Fruit fly (Drosophila melanogaster) whole organism, prepupa: ENCODE measurements around the gene gl.
A peak's percentile ranks its signal among the peaks of the same experiment; 100 is the strongest.

Experiments
- Blimp-1 ChIP-seq: fragments of 200-800 bp; sonication (Bioruptor generic); optimal IDR thresholded peaks from 3 replicates; lab custom pipeline; 2017; ENCODE audit warnings: missing biosample characterization, missing genetic modification characterization, mild to moderate bottlenecking, moderate library complexity, missing genetic modification reagents
- CG10669 ChIP-seq: fragments of 200-800 bp; sonication (Bioruptor generic); optimal IDR thresholded peaks from 3 replicates; lab custom pipeline; 2018; ENCODE audit warnings: missing biosample characterization, mild to moderate bottlenecking, missing genetic modification characterization, moderate library complexity
- CG11294 ChIP-seq: fragments of 200-800 bp; sonication (Bioruptor generic); IDR thresholded peaks from 2 replicates; pipeline ENCODE4 v1.3.6; 2022; ENCODE audit warnings: missing biosample characterization, missing genetic modification characterization
- CG15336 ChIP-seq: fragments of 200-800 bp; sonication (Bioruptor generic); IDR thresholded peaks from 2 replicates; pipeline ENCODE4 v1.3.6; 2022; ENCODE audit warnings: missing biosample characterization, missing genetic modification characterization
- CG1621 ChIP-seq: fragments of 200-800 bp; sonication (Bioruptor generic); optimal IDR thresholded peaks from 3 replicates; lab custom pipeline; 2018; ENCODE audit warnings: missing biosample characterization, mild to moderate bottlenecking, missing genetic modification characterization
- CG16779 ChIP-seq: fragments of 200-800 bp; sonication (Bioruptor generic); optimal IDR thresholded peaks from 3 replicates; lab custom pipeline; 2017; ENCODE audit warnings: missing biosample characterization, mild to moderate bottlenecking, missing genetic modification characterization
- CG31627 ChIP-seq: fragments of 200-800 bp; sonication (Bioruptor generic); optimal IDR thresholded peaks from 3 replicates; lab custom pipeline; 2016; ENCODE audit warnings: missing biosample characterization, missing genetic modification characterization
- CG32006 ChIP-seq: fragments of 200-800 bp; sonication (Bioruptor generic); optimal IDR thresholded peaks from 3 replicates; lab custom pipeline; 2017; ENCODE audit warnings: missing biosample characterization, mild to moderate bottlenecking, missing genetic modification characterization
- CG34406 ChIP-seq: fragments of 200-800 bp; sonication (Bioruptor generic); optimal IDR thresholded peaks from 3 replicates; lab custom pipeline; 2016; ENCODE audit warnings: missing biosample characterization, missing genetic modification characterization
- CG3919 ChIP-seq: fragments of 200-800 bp; sonication (Bioruptor generic); optimal IDR thresholded peaks from 3 replicates; lab custom pipeline; 2016; ENCODE audit warnings: missing biosample characterization, missing genetic modification characterization
- CG6163 ChIP-seq: fragments of 200-800 bp; sonication (Bioruptor generic); IDR thresholded peaks from 3 replicates; pipeline ENCODE4 v1.3.6; 2022; ENCODE audit warnings: missing biosample characterization, missing genetic modification characterization
- CG6276 ChIP-seq: fragments of 200-800 bp; sonication (Bioruptor generic); optimal IDR thresholded peaks from 2 replicates; lab custom pipeline; 2017; ENCODE audit warnings: missing biosample characterization, mild to moderate bottlenecking, missing genetic modification characterization
- CG6792 ChIP-seq: fragments of 200-800 bp; sonication (Bioruptor generic); optimal IDR thresholded peaks from 3 replicates; lab custom pipeline; 2016; ENCODE audit warnings: missing biosample characterization, missing genetic modification characterization
- CG6808 ChIP-seq: fragments of 200-800 bp; sonication (Bioruptor generic); optimal IDR thresholded peaks from 3 replicates; lab custom pipeline; 2017; ENCODE audit warnings: missing biosample characterization, missing genetic modification characterization, mild to moderate bottlenecking, moderate library complexity, missing genetic modification reagents
- CG7368 ChIP-seq: fragments of 200-800 bp; sonication (Bioruptor generic); optimal IDR thresholded peaks from 3 replicates; lab custom pipeline; 2016; ENCODE audit warnings: missing biosample characterization, missing genetic modification characterization
- Eip75B ChIP-seq: fragments of 200-800 bp; sonication (Bioruptor generic); optimal IDR thresholded peaks from 3 replicates; lab custom pipeline; 2016; ENCODE audit warnings: missing biosample characterization, missing genetic modification characterization
- Eip78C ChIP-seq: fragments of 200-800 bp; sonication (Bioruptor generic); peaks from one replicate; lab custom pipeline; 2016; ENCODE audit warnings: missing biosample characterization, missing genetic modification characterization
- Ets21C ChIP-seq: fragments of 200-800 bp; sonication (Bioruptor generic); optimal IDR thresholded peaks from 3 replicates; lab custom pipeline; 2016; ENCODE audit warnings: missing biosample characterization, missing genetic modification characterization
- Hr38 ChIP-seq: sonication (Bioruptor generic); optimal IDR thresholded peaks from 2 replicates; lab custom pipeline; 2016; ENCODE audit warnings: missing biosample characterization, missing genetic modification characterization
- Hr39 ChIP-seq: fragments of 200-800 bp; sonication (Bioruptor generic); optimal IDR thresholded peaks from 2 replicates; lab custom pipeline; 2016; ENCODE audit warnings: missing biosample characterization, missing genetic modification characterization
- Hr4 ChIP-seq: fragments of 200-800 bp; sonication (Bioruptor generic); optimal IDR thresholded peaks from 3 replicates; lab custom pipeline; 2016; ENCODE audit warnings: missing biosample characterization, missing genetic modification characterization
- Lpt ChIP-seq: fragments of 200-800 bp; sonication (Bioruptor generic); optimal IDR thresholded peaks from 3 replicates; lab custom pipeline; 2016; ENCODE audit warnings: missing biosample characterization, missing genetic modification characterization
- OdsH ChIP-seq: fragments of 200-800 bp; sonication (Bioruptor generic); optimal IDR thresholded peaks from 3 replicates; lab custom pipeline; 2016; ENCODE audit warnings: missing biosample characterization, missing genetic modification characterization
- Smox ChIP-seq: fragments of 200-800 bp; sonication (Bioruptor generic); optimal IDR thresholded peaks from 3 replicates; lab custom pipeline; 2016; ENCODE audit warnings: missing biosample characterization, missing genetic modification characterization
- Sox14 ChIP-seq: fragments of 200-800 bp; sonication (Bioruptor generic); optimal IDR thresholded peaks from 3 replicates; lab custom pipeline; 2016; ENCODE audit warnings: missing biosample characterization, missing genetic modification characterization
- Sox15 ChIP-seq: fragments of 200-800 bp; sonication (Bioruptor generic); optimal IDR thresholded peaks from 3 replicates; lab custom pipeline; 2016; ENCODE audit warnings: missing biosample characterization, missing genetic modification characterization
- cyc ChIP-seq: fragments of 200-800 bp; sonication (Bioruptor generic); optimal IDR thresholded peaks from 3 replicates; lab custom pipeline; 2016; ENCODE audit warnings: missing biosample characterization, missing genetic modification characterization
- dac ChIP-seq: fragments of 200-800 bp; sonication (Bioruptor generic); optimal IDR thresholded peaks from 2 replicates; lab custom pipeline; 2017; ENCODE audit warnings: missing biosample characterization, mild to moderate bottlenecking, missing genetic modification characterization
- dsx ChIP-seq: fragments of 200-800 bp; optimal IDR thresholded peaks from 3 replicates; lab custom pipeline; 2019; ENCODE audit warnings: missing biosample characterization, mild to moderate bottlenecking, missing genetic modification characterization, moderate library complexity; ENCODE audit not compliant: poor library complexity, severe bottlenecking
- esn ChIP-seq: fragments of 200-800 bp; sonication (Bioruptor generic); optimal IDR thresholded peaks from 2 replicates; lab custom pipeline; 2016; ENCODE audit warnings: missing biosample characterization, mild to moderate bottlenecking, missing genetic modification characterization, moderate library complexity
- fd85E ChIP-seq: fragments of 200-800 bp; sonication (Bioruptor generic); optimal IDR thresholded peaks from 3 replicates; lab custom pipeline; 2016; ENCODE audit warnings: missing biosample characterization, missing genetic modification characterization
- fkh ChIP-seq: fragments of 200-800 bp; sonication (Bioruptor generic); optimal IDR thresholded peaks from 3 replicates; lab custom pipeline; 2017; ENCODE audit warnings: missing biosample characterization, mild to moderate bottlenecking, missing genetic modification characterization, moderate library complexity
- lz ChIP-seq: fragments of 200-800 bp; sonication (Bioruptor generic); optimal IDR thresholded peaks from 3 replicates; lab custom pipeline; 2016; ENCODE audit warnings: missing biosample characterization, missing genetic modification characterization
- net ChIP-seq: fragments of 200-800 bp; sonication (Bioruptor generic); optimal IDR thresholded peaks from 3 replicates; lab custom pipeline; 2016; ENCODE audit warnings: missing biosample characterization, missing genetic modification characterization
- pdm3 ChIP-seq: fragments of 200-800 bp; sonication (Bioruptor generic); optimal IDR thresholded peaks from 3 replicates; lab custom pipeline; 2016; ENCODE audit warnings: missing biosample characterization, missing genetic modification characterization
- salr ChIP-seq, 2 experiments: fragments of 200-800 bp; sonication (Bioruptor generic); optimal IDR thresholded peaks; 3 replicates each; lab custom pipeline; 2016 to 2018; ENCODE audit warnings: missing biosample characterization in 2 of 2, missing genetic modification characterization in 2 of 2, mild to moderate bottlenecking in 1 of 2
- spab ChIP-seq: fragments of 200-800 bp; sonication (Bioruptor generic); optimal IDR thresholded peaks from 2 replicates; lab custom pipeline; 2017; ENCODE audit warnings: missing biosample characterization, mild to moderate bottlenecking, missing genetic modification characterization, missing genetic modification reagents
- ss ChIP-seq, 2 experiments: fragments of 200-800 bp; sonication (Bioruptor generic); optimal IDR thresholded peaks; 2 replicates in 1 of 2; 3 replicates in 1 of 2; lab custom pipeline; 2017 to 2018; ENCODE audit warnings: mild to moderate bottlenecking in 2 of 2, missing biosample characterization in 2 of 2, missing genetic modification characterization in 2 of 2, moderate library complexity in 1 of 2
- vri ChIP-seq: fragments of 200-800 bp; sonication (Bioruptor generic); optimal IDR thresholded peaks from 3 replicates; lab custom pipeline; 2016; ENCODE audit warnings: missing biosample characterization, mild to moderate bottlenecking, missing genetic modification characterization

gl gene

dm6 chr3R:18372688-18373304 lies at the start of gene gl:
Gene gl, minus strand, starts transcription at chr3R:18372738.
- TF ChIP-seq dsx (GFP tag; lab: Kevin White, UChicago) (no peak), pdm3 (GFP tag; lab: Kevin White, UChicago) (no peak), CG11294 (GFP tag; lab: Robert Waterston, UW) (no peak), Hr4 (GFP tag; lab: Kevin White, UChicago) (no peak), net (GFP tag; lab: Kevin White, UChicago) (no peak), CG3919 (GFP tag; lab: Kevin White, UChicago) (no peak), lz (GFP tag; lab: Kevin White, UChicago) (no peak), CG34406 (GFP tag; lab: Kevin White, UChicago) (no peak), Lpt (GFP tag; lab: Kevin White, UChicago) (no peak)

DNA sequence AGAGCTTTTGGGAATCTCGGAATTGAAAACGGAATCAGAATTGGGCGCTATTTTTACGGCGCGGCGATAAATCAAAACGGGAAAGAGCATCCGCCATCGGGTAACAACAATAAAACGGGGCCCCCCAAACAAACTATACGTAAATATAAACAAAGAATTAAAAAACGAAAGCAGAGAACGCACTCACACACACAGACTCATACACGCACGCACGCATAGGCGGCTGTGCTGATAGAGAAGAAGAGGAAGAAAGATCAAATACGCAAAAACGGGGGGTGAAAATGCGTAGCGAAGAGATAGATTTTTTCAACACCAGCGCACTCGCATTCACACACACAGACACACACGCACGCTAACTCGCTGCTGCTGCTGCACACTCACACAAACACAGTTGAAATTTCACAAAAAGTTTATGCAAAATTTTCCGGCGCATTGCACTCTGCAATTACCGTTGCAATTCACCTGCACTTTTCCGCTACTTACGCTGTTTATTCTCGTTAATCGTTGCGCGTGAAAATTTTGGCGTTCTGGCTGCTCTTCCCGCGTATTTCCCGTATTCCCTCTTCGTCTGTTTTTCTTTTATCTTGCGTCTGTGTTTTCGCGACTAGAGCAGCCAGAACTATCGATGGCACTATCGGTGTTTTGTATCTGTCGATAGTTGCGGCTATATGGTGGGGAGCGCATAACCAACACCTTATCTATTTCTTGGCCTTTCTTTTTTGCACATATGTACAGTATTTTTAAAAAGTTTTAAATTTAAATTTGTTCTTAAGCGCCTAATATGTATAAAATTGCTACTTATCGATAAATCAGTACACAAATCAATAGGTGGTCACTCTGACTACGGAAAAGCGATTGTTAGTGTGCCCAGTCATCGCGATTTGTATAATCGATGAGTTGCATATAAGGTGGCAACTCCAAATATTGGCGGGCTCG lies 40.0 kb upstream of the gl start, which contains the start of gene CG31122:
CG31122 (minus strand) TSS at position 596 of the 936 bp plus-strand sequence.
- TF ChIP-seq CG15336 (peak; percentile 43), salr (GFP tag; optimal IDR thresholded peaks at IDR 0.05; lab: Kevin White, UChicago) (peak in 1 of 2 experiments; percentile 20), CG34406 (GFP tag; lab: Kevin White, UChicago) (peak; percentile 9), CG6163 (peak; percentile 22; the same call in 1 of the 3 replicates), Hr4 (GFP tag; lab: Kevin White, UChicago) (peak; percentile 12), Eip78C (GFP tag; lab: Kevin White, UChicago) (peak; percentile 82), CG1621 (tag; lab: Kevin White, UChicago) (peak; percentile 19), CG7368 (no peak), CG32006 (GFP tag; lab: Kevin White, UChicago) (no peak), dsx (GFP tag; lab: Kevin White, UChicago) (peak; percentile 20), fkh (GFP tag; lab: Kevin White, UChicago) (peak; percentile 91), CG16779 (tag; lab: Kevin White, UChicago) (no peak), Hr39 (GFP tag; lab: Kevin White, UChicago) (peak; percentile 39), Hr38 (no peak), dac (GFP tag; lab: Kevin White, UChicago) (peak; percentile 19), CG3919 (GFP tag; lab: Kevin White, UChicago) (peak; percentile 54), CG31627 (peak; percentile 56), cyc (GFP tag; lab: Kevin White, UChicago) (peak; percentile 31), lz (GFP tag; lab: Kevin White, UChicago) (peak; percentile 37), Eip75B (GFP tag; lab: Kevin White, UChicago) (peak; percentile 37), Sox15 (no peak), Sox14 (peak; percentile 47), pdm3 (GFP tag; lab: Kevin White, UChicago) (no peak), Lpt (GFP tag; lab: Kevin White, UChicago) (peak; percentile 47), Smox (GFP tag; lab: Kevin White, UChicago) (no peak), OdsH (GFP tag; lab: Kevin White, UChicago) (no peak)

DNA sequence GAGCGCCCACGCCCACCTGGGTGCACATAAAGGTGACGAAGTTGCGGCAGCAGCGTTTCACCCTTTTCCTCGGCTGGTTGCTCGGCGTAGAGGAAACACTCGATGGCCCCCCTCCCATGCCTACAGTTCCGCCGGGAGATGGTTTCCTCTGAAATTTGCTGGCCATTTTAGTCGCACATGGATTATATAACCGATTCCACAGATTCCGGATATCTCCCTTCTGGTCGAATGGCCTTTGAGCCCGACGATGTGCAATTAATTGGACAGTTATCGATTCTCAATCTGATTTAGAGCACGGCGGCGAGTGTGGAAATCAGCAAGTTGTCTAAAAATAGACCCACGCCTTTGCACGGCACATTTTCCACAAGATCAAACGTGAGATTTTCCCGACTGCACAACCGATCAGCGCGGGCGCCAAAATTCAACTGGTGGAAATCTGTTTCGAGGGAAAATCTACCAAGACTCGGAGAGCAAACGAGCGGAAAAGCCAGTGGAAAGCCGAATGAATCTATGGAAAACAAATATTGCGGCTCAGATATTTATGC lies 38.7 kb upstream of the gl start, which contains the start of gene CG10864:
CG10864 (minus strand) TSS at position 427 of the 545 bp plus-strand sequence.
- TF ChIP-seq ss (GFP tag; optimal IDR thresholded peaks at IDR 0.05; lab: Kevin White, UChicago): no peak

- peak; percentile 28 for TF ChIP-seq dsx (GFP tag; lab: Kevin White, UChicago)
- peak; percentile 54; the same call in 2 of the 3 replicates for TF ChIP-seq CG6163
- no peak for TF ChIP-seq CG6808 (GFP tag; lab: Kevin White, UChicago)
- no peak for TF ChIP-seq spab
- peak; percentile 80 for TF ChIP-seq lz (GFP tag; lab: Kevin White, UChicago)
- no peak for TF ChIP-seq Blimp-1 (GFP tag; lab: Kevin White, UChicago)
- peak; percentile 40 for TF ChIP-seq CG10669 (GFP tag; lab: Kevin White, UChicago)
- TF ChIP-seq Ets21C: peak; percentile 54
- TF ChIP-seq esn (GFP tag; lab: Kevin White, UChicago): peak; percentile 79
- peak; percentile 44 for TF ChIP-seq vri
- peak; percentile 10 to 50 for TF ChIP-seq ss (GFP tag; optimal IDR thresholded peaks at IDR 0.05; lab: Kevin White, UChicago)
- no peak for TF ChIP-seq CG16779 (tag; lab: Kevin White, UChicago)
- peak; percentile 36 for TF ChIP-seq CG6792
- TF ChIP-seq CG7368: peak; percentile 22
- no peak for TF ChIP-seq CG11294 (GFP tag; lab: Robert Waterston, UW)
- peak; percentile 72 for TF ChIP-seq CG31627
- TF ChIP-seq CG6276 (GFP tag; lab: Kevin White, UChicago): peak; percentile 16
- peak; percentile 67 for TF ChIP-seq OdsH (GFP tag; lab: Kevin White, UChicago)
- TF ChIP-seq fd85E (GFP tag; lab: Kevin White, UChicago): no peak
These were observed 32.2 kb upstream of the gl start, which contains the start of gene CG7685 for dm6 chr3R:18404713-18405112. Gene CG7685, plus strand, starts transcription at chr3R:18404940.
